Fruit fly (Drosophila melanogaster): Measurements from ENCODE around the gene Skel.

The Skel gene

DNA sequence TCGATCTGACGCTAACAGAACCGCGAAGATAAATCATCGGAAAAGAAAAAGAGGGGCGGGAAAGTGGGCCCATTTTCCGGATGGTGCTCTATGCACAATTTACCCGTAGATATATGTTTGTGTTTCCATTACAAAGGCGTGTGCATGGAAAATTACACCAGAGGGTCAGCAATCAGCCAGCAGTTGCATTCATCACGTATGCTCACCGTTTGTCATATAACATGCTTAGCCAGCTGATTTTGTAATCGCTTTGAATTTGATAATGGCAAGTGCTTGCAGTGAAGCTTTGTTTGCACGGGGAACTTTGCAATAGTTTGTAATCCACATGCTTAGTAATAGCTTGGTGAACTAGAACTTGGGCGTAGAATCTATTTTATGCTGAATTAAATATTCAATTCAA is 6.8 kb upstream of the Skel start:
- no peak for TF ChIP-seq Dll (optimal IDR thresholded peaks at IDR 0.05)
- no peak for TF ChIP-seq CG8478 (optimal IDR thresholded peaks at IDR 0.05)
- TF ChIP-seq pan (optimal IDR thresholded peaks at IDR 0.05) = no peak
- TF ChIP-seq psq (optimal IDR thresholded peaks at IDR 0.05) = no peak
- TF ChIP-seq EcR (GFP tag; optimal IDR thresholded peaks at IDR 0.05) = no peak
- TF ChIP-seq usp (GFP tag; optimal IDR thresholded peaks at IDR 0.05) = no peak

- no peak for TF ChIP-seq CG8478 (optimal IDR thresholded peaks at IDR 0.05)
Observed at dm6 chr3R:10680825-10681681, 5.7 kb upstream of the Skel start, which contains the start of gene Phyhd1. TSS of gene Phyhd1 (minus strand) at chr3R:10680925.

- TF ChIP-seq usp (GFP tag; optimal IDR thresholded peaks at IDR 0.05) = no peak
- no peak for TF ChIP-seq Dll (optimal IDR thresholded peaks at IDR 0.05)
- TF ChIP-seq EcR (GFP tag; optimal IDR thresholded peaks at IDR 0.05) = no peak
- TF ChIP-seq pan (optimal IDR thresholded peaks at IDR 0.05) = no peak
Observed at dm6 chr3R:10681682-10681962, 5.1 kb upstream of the Skel start.

DNA sequence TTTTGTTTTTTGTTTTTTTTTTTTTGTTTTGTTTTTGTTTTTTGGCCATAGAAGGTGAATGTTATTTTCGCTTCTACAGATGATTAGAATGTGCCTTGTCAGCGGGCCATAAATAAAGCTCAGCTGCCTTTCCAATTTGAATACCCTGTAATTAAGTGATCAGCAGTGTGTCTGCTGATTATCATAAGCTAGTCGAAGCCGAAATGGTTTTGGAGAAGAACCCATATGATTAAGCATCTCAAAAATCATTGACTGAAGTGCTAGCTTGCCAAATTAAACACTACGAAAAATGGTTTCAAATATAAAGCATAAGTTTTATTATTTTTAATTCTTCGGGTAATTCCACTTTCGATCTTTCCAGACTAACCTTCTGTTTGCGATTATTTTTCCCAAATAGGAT is 3.5 kb upstream of the Skel start:
- TF ChIP-seq pan (optimal IDR thresholded peaks at IDR 0.05) (no peak), psq (optimal IDR thresholded peaks at IDR 0.05) (no peak), CG8478 (optimal IDR thresholded peaks at IDR 0.05) (no peak), usp (GFP tag; optimal IDR thresholded peaks at IDR 0.05) (no peak), Dll (optimal IDR thresholded peaks at IDR 0.05) (no peak), EcR (GFP tag; optimal IDR thresholded peaks at IDR 0.05) (no peak)

DNA sequence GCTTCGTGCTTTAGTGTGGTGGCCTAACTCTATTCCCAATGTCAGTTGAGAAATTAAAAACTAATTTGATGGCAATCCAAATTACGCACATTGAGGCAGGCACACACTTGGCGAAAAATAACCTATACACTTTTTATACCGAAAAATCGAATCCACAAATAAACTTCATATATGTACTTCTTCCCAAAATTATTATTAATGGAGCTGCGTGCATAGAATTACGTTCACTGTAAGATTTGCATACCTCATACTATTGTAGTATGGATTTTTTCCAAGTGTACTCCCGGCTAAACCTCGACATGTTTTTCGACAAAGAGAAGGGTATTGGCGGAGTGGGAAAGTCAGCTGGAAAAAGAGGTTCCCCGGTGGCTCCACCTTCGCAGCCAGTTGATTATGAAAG is 2.5 kb upstream of the Skel start:
- TF ChIP-seq EcR (GFP tag; optimal IDR thresholded peaks at IDR 0.05) = no peak
- TF ChIP-seq psq (optimal IDR thresholded peaks at IDR 0.05) = no peak
- TF ChIP-seq Dll (optimal IDR thresholded peaks at IDR 0.05) = no peak
- TF ChIP-seq usp (GFP tag; optimal IDR thresholded peaks at IDR 0.05) = no peak
- no peak for TF ChIP-seq CG8478 (optimal IDR thresholded peaks at IDR 0.05)
- TF ChIP-seq pan (optimal IDR thresholded peaks at IDR 0.05) = no peak

DNA sequence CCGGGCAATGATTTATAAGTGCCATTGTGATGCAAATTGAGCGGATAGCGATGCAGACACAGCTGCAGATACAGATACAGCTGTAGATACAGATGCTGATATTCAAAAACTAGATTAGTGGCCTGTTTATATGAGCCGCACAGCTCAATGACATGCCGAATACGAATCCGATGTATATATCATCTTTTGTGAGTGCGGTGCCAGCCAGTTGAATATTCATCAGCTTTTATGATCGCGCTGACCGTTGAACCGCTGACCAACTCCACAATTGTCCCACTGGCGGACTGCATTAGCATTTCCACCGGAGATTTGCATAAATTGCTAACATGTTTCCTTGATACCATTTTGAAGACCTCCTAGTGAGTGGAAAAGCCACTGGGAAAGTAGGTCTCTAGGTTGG is 569 bp downstream of the Skel start:
- TF ChIP-seq Dll (optimal IDR thresholded peaks at IDR 0.05) = no peak
- TF ChIP-seq usp (GFP tag; optimal IDR thresholded peaks at IDR 0.05) = no peak
- no peak for TF ChIP-seq psq (optimal IDR thresholded peaks at IDR 0.05)
- TF ChIP-seq CG8478 (optimal IDR thresholded peaks at IDR 0.05) = no peak
- TF ChIP-seq EcR (GFP tag; optimal IDR thresholded peaks at IDR 0.05) = no peak
- TF ChIP-seq pan (optimal IDR thresholded peaks at IDR 0.05) = no peak

DNA sequence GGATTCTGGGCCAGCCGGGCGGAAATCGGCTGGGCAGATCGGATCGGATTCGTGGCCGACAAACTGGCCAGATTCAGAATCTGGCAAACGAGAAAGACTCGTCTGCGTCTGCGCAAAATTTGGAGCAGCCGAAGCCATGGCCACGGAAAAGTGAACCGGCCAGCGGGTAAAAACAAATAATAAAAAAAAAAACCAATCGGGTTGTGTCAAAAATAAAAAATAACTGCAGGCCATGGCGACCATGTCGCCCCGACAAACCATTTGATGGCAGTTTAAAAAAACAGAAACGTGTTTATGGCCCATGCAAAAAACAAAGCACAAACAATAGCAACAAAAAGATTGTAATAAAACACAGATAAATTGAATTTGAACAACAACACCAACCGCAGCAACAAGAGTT is 1.4 kb downstream of the Skel start:
- TF ChIP-seq CG8478 (optimal IDR thresholded peaks at IDR 0.05) = no peak
- no peak for TF ChIP-seq pan (optimal IDR thresholded peaks at IDR 0.05)
- no peak for TF ChIP-seq usp (GFP tag; optimal IDR thresholded peaks at IDR 0.05)
- TF ChIP-seq Dll (optimal IDR thresholded peaks at IDR 0.05) = no peak
- no peak for TF ChIP-seq EcR (GFP tag; optimal IDR thresholded peaks at IDR 0.05)
- TF ChIP-seq psq (optimal IDR thresholded peaks at IDR 0.05) = no peak

- no peak for TF ChIP-seq CG8478 (optimal IDR thresholded peaks at IDR 0.05)
- TF ChIP-seq pan (optimal IDR thresholded peaks at IDR 0.05) = no peak
- TF ChIP-seq Dll (optimal IDR thresholded peaks at IDR 0.05) = no peak
- TF ChIP-seq psq (optimal IDR thresholded peaks at IDR 0.05) = no peak
- TF ChIP-seq usp (GFP tag; optimal IDR thresholded peaks at IDR 0.05) = no peak
- TF ChIP-seq EcR (GFP tag; optimal IDR thresholded peaks at IDR 0.05) = no peak
Observed at dm6 chr3R:10688835-10689234, 2.1 kb downstream of the Skel start.

dm6 chr3R:10696371-10696777 is 9.6 kb downstream of the Skel start, which contains the start of the genes pug, CG14683 and CG46459:
TSS of gene pug (plus strand) at chr3R:10696534.
TSS of gene CG14683 (plus strand) at chr3R:10696647.
TSS of gene CG46459 (plus strand) at chr3R:10696647.
- TF ChIP-seq usp (GFP tag; optimal IDR thresholded peaks at IDR 0.05) = no peak
- TF ChIP-seq psq (optimal IDR thresholded peaks at IDR 0.05) = no peak
- TF ChIP-seq pan (optimal IDR thresholded peaks at IDR 0.05) = no peak
- no peak for TF ChIP-seq CG8478 (optimal IDR thresholded peaks at IDR 0.05)
- no peak for TF ChIP-seq EcR (GFP tag; optimal IDR thresholded peaks at IDR 0.05)
- TF ChIP-seq Dll (optimal IDR thresholded peaks at IDR 0.05) = no peak

DNA sequence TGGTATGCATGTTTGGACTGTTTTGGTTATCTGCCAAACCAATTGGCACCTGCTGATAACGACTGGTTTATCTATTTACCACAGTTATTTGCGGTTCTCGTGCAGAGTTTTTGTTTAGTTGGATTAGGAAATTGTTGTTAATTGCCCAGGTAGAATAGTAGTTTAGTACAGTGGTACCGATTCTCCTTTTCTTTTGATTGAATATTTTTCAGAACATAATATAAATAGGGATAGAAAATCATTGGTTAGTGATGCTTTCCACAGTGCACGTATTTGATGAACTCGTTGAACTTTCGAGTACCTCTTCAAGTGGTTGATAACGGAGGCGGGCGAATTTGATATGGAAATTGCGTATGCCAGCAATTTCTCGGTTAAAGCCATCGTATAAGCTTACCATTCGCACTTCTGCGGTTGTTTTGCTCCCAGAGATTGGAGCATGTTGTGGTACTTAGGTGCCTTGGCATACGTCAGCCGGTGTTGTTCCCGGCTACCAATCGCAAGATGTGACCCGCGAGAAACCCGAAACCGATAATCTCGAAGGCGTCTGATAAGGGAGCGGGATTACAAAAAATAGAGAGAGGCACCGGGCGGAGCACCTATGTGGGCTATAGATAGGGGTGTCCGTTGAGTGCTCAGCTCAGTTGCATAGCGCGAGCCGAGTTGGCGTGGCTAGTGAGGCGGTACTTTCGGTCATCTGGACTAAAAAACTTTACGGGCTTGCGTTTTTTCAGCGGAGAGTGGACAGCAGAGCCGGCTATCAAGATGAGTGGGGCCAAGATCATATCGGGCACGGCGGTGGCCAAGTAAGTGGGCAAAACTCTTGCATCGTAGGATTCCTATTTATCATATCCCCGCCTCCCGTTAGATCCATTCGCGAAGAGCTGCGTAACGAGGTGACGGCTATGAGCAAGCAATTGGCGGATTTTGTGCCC is 12.5 kb downstream of the Skel start:
- TF ChIP-seq psq (optimal IDR thresholded peaks at IDR 0.05) = no peak
- TF ChIP-seq Dll (optimal IDR thresholded peaks at IDR 0.05) = no peak
- no peak for TF ChIP-seq pan (optimal IDR thresholded peaks at IDR 0.05)
- no peak for TF ChIP-seq EcR (GFP tag; optimal IDR thresholded peaks at IDR 0.05)
- no peak for TF ChIP-seq CG8478 (optimal IDR thresholded peaks at IDR 0.05)
- no peak for TF ChIP-seq usp (GFP tag; optimal IDR thresholded peaks at IDR 0.05)

- TF ChIP-seq psq (optimal IDR thresholded peaks at IDR 0.05) (no peak), pan (optimal IDR thresholded peaks at IDR 0.05) (no peak), EcR (GFP tag; optimal IDR thresholded peaks at IDR 0.05) (no peak), Dll (optimal IDR thresholded peaks at IDR 0.05) (no peak)
Observed at dm6 chr3R:10700638-10701037, 13.9 kb downstream of the Skel start.

DNA sequence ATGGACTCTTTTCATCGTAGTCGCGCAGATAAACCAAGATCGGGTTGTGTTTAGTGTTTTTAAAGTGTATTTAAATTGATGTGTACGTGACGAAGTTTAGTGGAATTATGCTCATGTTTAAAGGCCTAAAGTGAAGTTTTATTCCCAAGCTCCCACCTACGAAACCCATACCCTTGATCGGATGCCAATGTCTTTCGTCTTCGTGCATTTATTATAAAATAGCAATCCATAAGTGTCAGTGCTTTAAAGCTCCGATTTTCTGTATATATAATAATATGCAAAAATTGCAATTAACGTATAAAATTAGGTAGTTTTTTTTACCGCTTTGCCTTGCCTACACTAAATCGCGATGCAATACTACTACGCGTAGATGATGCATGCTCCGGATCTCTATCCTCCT is 18.2 kb downstream of the Skel start, which contains the start of gene CG31391:
Gene CG31391 (minus strand): TSS at position 101 of the 400 bp plus-strand sequence.
- no peak for TF ChIP-seq psq (optimal IDR thresholded peaks at IDR 0.05)
- TF ChIP-seq EcR (GFP tag; optimal IDR thresholded peaks at IDR 0.05) = no peak
- TF ChIP-seq CG8478 (optimal IDR thresholded peaks at IDR 0.05) = no peak
- TF ChIP-seq Dll (optimal IDR thresholded peaks at IDR 0.05) = no peak
- no peak for TF ChIP-seq usp (GFP tag; optimal IDR thresholded peaks at IDR 0.05)
- no peak for TF ChIP-seq pan (optimal IDR thresholded peaks at IDR 0.05)
